Fruit fly (Drosophila melanogaster): ENCODE results near the gene FMRFaR.

The FMRFaR gene

DNA sequence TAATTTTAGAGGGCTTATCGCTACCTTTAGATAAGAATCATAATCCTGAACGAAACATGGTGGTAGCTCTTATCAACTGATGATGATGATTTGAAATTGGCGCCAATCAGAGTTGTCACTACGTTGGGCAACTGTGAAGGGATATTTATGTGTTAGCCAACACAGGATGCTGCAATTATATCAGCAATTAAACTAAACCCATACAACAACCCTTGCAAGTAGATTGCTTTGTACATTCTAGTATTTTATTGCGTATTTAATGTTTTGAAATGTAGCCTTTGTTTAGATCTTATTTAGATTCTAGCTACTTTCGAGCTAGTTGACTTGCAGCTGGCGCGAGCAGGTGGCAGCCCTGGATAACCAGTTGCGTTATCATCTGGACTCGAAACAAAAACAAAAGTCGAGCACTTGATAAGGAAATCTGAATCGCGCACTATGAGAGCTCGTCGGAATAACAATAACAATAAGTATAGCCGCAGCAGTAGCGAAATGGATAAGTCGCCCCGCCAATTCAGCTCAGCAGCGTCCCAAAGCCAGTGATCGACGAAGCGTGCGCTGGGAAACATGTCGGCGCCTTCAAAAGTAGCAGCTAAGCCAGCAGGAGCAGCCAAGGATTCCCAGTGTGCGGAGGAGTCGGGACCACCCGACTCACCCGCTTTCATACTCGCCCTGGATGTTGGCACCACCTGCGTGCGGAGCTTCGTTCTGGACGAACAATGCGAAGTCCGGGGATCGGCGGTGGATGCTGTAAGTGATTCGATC, 50.8 kb downstream of the FMRFaR start, which contains the start of gene CG1271 (continued):
- TF ChIP-seq sisA (GFP tag; IDR thresholded peaks at IDR 0.05): peak; percentile 55
- TF ChIP-seq CG13894 (tag; optimal IDR thresholded peaks at IDR 0.05): peak; percentile 70
- TF ChIP-seq CG2129 (GFP tag; IDR thresholded peaks at IDR 0.05; ENCODE audit: partially characterized antibody): peak; percentile 35; the same call in 1 of the 2 replicates
- TF ChIP-seq mam (GFP tag; optimal IDR thresholded peaks at IDR 0.05): peak; percentile 73
- TF ChIP-seq onecut (GFP tag; IDR thresholded peaks at IDR 0.05): 0 out of 2 replicates have a peak, but pooled peaks have one; percentile 21
- peak; percentile 97 for TF ChIP-seq E2f2 (GFP tag; IDR thresholded peaks at IDR 0.05)
- TF ChIP-seq bbx (GFP tag; IDR thresholded peaks at IDR 0.05; ENCODE audit: partially characterized antibody): no peak
- no peak; the same call in 1 of the 3 replicates for TF ChIP-seq CG11695 (GFP tag; IDR thresholded peaks at IDR 0.05)
- TF ChIP-seq Ets65A (GFP tag): peak; percentile 96
- TF ChIP-seq CG3847 (GFP tag; IDR thresholded peaks at IDR 0.05): peak; percentile 80
- no peak for TF ChIP-seq CG4707 (GFP tag; optimal IDR thresholded peaks at IDR 0.05)
- peak; percentile 19 for TF ChIP-seq sd (tag; optimal IDR thresholded peaks at IDR 0.05)
- peak; percentile 72 for TF ChIP-seq Sry-δ (GFP tag; optimal IDR thresholded peaks at IDR 0.05)
- TF ChIP-seq ATbp (GFP tag; optimal IDR thresholded peaks at IDR 0.05): no peak
- peak; percentile 21; the same call in 1 of the 2 replicates for TF ChIP-seq inv (GFP tag; IDR thresholded peaks at IDR 0.05; ENCODE audit: partially characterized antibody)
- peak; percentile 61 for TF ChIP-seq Bteb2 (GFP tag; optimal IDR thresholded peaks at IDR 0.05)
- peak; percentile 65 for TF ChIP-seq CG13296 (GFP tag; optimal IDR thresholded peaks at IDR 0.05)
- no peak for TF ChIP-seq nerfin-2 (GFP tag; IDR thresholded peaks at IDR 0.05; ENCODE audit: partially characterized antibody)
- no peak for TF ChIP-seq CG10321 (GFP tag; IDR thresholded peaks at IDR 0.05)
- no peak for TF ChIP-seq ham (GFP tag; IDR thresholded peaks at IDR 0.05)
- TF ChIP-seq kay (GFP tag; optimal IDR thresholded peaks at IDR 0.05): peak; percentile 65
- TF ChIP-seq lola (GFP tag; optimal IDR thresholded peaks at IDR 0.05): peak in 1 of 3 experiments; percentile 37
- no peak for TF ChIP-seq NC2α (GFP tag; optimal IDR thresholded peaks at IDR 0.05)
- no peak for TF ChIP-seq H15 (GFP tag; IDR thresholded peaks at IDR 0.05)
- TF ChIP-seq slou (GFP tag; optimal IDR thresholded peaks at IDR 0.05): peak; percentile 24
- TF ChIP-seq jumu (GFP tag; optimal IDR thresholded peaks at IDR 0.05): peak; percentile 74
- TF ChIP-seq hbn (GFP tag; IDR thresholded peaks at IDR 0.05; ENCODE audit: partially characterized antibody): no peak
- peak; percentile 84 for TF ChIP-seq cwo (GFP tag; optimal IDR thresholded peaks at IDR 0.05)
- no peak for TF ChIP-seq CG11398 (GFP tag; optimal IDR thresholded peaks at IDR 0.05)
- TF ChIP-seq Deaf1 (tag; optimal IDR thresholded peaks at IDR 0.05): peak; percentile 55
- TF ChIP-seq CG13624 (GFP tag; optimal IDR thresholded peaks at IDR 0.05): peak; percentile 82
- peak; percentile 29 to 81 for TF ChIP-seq tll (GFP tag; optimal IDR thresholded peaks at IDR 0.05)
- no peak for TF ChIP-seq Bgb (GFP tag; IDR thresholded peaks at IDR 0.05; ENCODE audit: partially characterized antibody)
- TF ChIP-seq CHES-1-like (GFP tag; optimal IDR thresholded peaks at IDR 0.05): peak; percentile 71
- no peak for TF ChIP-seq ranshi (GFP tag; IDR thresholded peaks at IDR 0.05)
- TF ChIP-seq CG32532 (GFP tag; IDR thresholded peaks at IDR 0.05): peak; percentile 72
- no peak for TF ChIP-seq dati (GFP tag; IDR thresholded peaks at IDR 0.05)
- TF ChIP-seq CG12769 (tag; optimal IDR thresholded peaks at IDR 0.05): peak; percentile 59
- TF ChIP-seq Adf1 (GFP tag; IDR thresholded peaks at IDR 0.05): peak; percentile 27
- TF ChIP-seq emc (GFP tag; optimal IDR thresholded peaks at IDR 0.05): peak; percentile 41
- peak; percentile 31; the same call in 1 of the 2 replicates for TF ChIP-seq H2.0 (GFP tag; IDR thresholded peaks at IDR 0.05)
- TF ChIP-seq Myb (GFP tag; optimal IDR thresholded peaks at IDR 0.05): peak; percentile 58
- TF ChIP-seq sr (GFP tag; IDR thresholded peaks at IDR 0.05): no peak
- peak; percentile 49; the same call in 1 of the 2 replicates for TF ChIP-seq al (GFP tag; IDR thresholded peaks at IDR 0.05)
- TF ChIP-seq shn (GFP tag; optimal IDR thresholded peaks at IDR 0.05): peak; percentile 65
- peak; percentile 9 for TF ChIP-seq CG6254 (GFP tag; optimal IDR thresholded peaks at IDR 0.05)
- no peak for TF ChIP-seq Atf6 (GFP tag; IDR thresholded peaks at IDR 0.05)
- peak; percentile 51 for TF ChIP-seq HHEX (GFP tag; optimal IDR thresholded peaks at IDR 0.05)
- TF ChIP-seq dysf (GFP tag; IDR thresholded peaks at IDR 0.05): peak; percentile 69; the same call in 2 of the 3 replicates
